Worm (Caenorhabditis elegans): ENCODE measurements around the gene F31D4.8.

ce11 chrV:20868329-20868728, at the start of gene F31D4.8:
- TF ChIP-seq him-1 (tag; optimal IDR thresholded peaks at IDR 0.05) (no peak), dao-5 (tag; optimal IDR thresholded peaks at IDR 0.05) (no peak)

All from whole organism, L4/young adult.